Fruit fly (Drosophila melanogaster) whole organism, pupa: ENCODE data around the gene CG46523.

ENCODE experiments used
- CG10348 ChIP-seq: fragments of 200-800 bp; sonication (Bioruptor generic); IDR thresholded peaks from 2 replicates; pipeline ENCODE4 v1.3.6; 2022; ENCODE audit warnings: missing biosample characterization, missing genetic modification characterization
- CG34367 ChIP-seq: fragments of 200-800 bp; sonication (Bioruptor generic); optimal IDR thresholded peaks from 2 replicates; lab custom pipeline; 2018; ENCODE audit warnings: missing biosample characterization, mild to moderate bottlenecking, missing genetic modification characterization
- CG4496 ChIP-seq: fragments of 200-800 bp; sonication (Bioruptor generic); IDR thresholded peaks from 3 replicates; pipeline ENCODE4 v1.3.6; 2022; ENCODE audit warnings: missing biosample characterization, missing genetic modification characterization
- CG8301 ChIP-seq: fragments of 200-800 bp; sonication (Bioruptor generic); optimal IDR thresholded peaks from 2 replicates; lab custom pipeline; 2018; ENCODE audit warnings: missing biosample characterization, mild to moderate bottlenecking, missing genetic modification characterization
- CG9948 ChIP-seq: fragments of 200-800 bp; sonication (Bioruptor generic); optimal IDR thresholded peaks from 2 replicates; lab custom pipeline; 2018; ENCODE audit warnings: missing biosample characterization, mild to moderate bottlenecking, missing genetic modification characterization, moderate library complexity
- D1 ChIP-seq: fragments of 200-800 bp; sonication (Bioruptor generic); optimal IDR thresholded peaks from 2 replicates; lab custom pipeline; 2018; ENCODE audit warnings: missing biosample characterization, mild to moderate bottlenecking, missing genetic modification characterization, moderate library complexity
- EcR ChIP-seq: fragments of 200-800 bp; sonication (Bioruptor generic); optimal IDR thresholded peaks from 3 replicates; lab custom pipeline; 2019; ENCODE audit warnings: missing biosample characterization, missing genetic modification characterization, mild to moderate bottlenecking, moderate library complexity, missing genetic modification reagents
- Pif1A ChIP-seq: fragments of 200-800 bp; sonication (Bioruptor generic); optimal IDR thresholded peaks from 3 replicates; lab custom pipeline; 2016; ENCODE audit warnings: missing biosample characterization, missing genetic modification characterization
- Pif1B ChIP-seq: fragments of 200-800 bp; sonication (Bioruptor generic); optimal IDR thresholded peaks from 3 replicates; lab custom pipeline; 2016; ENCODE audit warnings: missing biosample characterization, missing genetic modification characterization
- Snoo ChIP-seq: fragments of 200-800 bp; sonication (Bioruptor generic); optimal IDR thresholded peaks from 3 replicates; lab custom pipeline; 2017; ENCODE audit warnings: missing biosample characterization, mild to moderate bottlenecking, missing genetic modification characterization, inconsistent platforms
- gl ChIP-seq: fragments of 200-800 bp; sonication (Bioruptor generic); optimal IDR thresholded peaks from 2 replicates; lab custom pipeline; 2018; ENCODE audit warnings: missing biosample characterization, mild to moderate bottlenecking, missing genetic modification characterization

- no peak for TF ChIP-seq D1 (tag; lab: Kevin White, UChicago)
- no peak for TF ChIP-seq CG9948 (tag; lab: Kevin White, UChicago)
- no peak for TF ChIP-seq Snoo (tag; lab: Kevin White, UChicago)
- TF ChIP-seq Pif1B (GFP tag; lab: Kevin White, UChicago), result no peak
- no peak for TF ChIP-seq CG10348
- TF ChIP-seq CG4496, result no peak
- no peak for TF ChIP-seq Pif1A (GFP tag; lab: Kevin White, UChicago)
- no peak for TF ChIP-seq CG34367 (tag; lab: Kevin White, UChicago)
- no peak for TF ChIP-seq gl (tag; lab: Kevin White, UChicago)
- no peak for TF ChIP-seq EcR (GFP tag; lab: Kevin White, UChicago)
- TF ChIP-seq CG8301 (tag; lab: Kevin White, UChicago), result no peak
These were observed 22.3 kb downstream of the CG46523 start for dm6 chr3L:1916617-1917016.
